Fruit fly (Drosophila melanogaster) whole organism, embryonic: Measurements from ENCODE around the gene CG32568.

Experiments used
- Asciz ChIP-seq: fragments of 200-800 bp; sonication (Bioruptor generic); optimal IDR thresholded peaks from 2 replicates; lab custom pipeline; 2017; ENCODE audit warnings: missing biosample characterization, mild to moderate bottlenecking, missing genetic modification characterization, missing genetic modification reagents
- Awh ChIP-seq: fragments of 200-800 bp; sonication (Bioruptor generic); IDR thresholded peaks from 2 replicates; pipeline ENCODE4, ENCODE4 v1.3.6; 2022; ENCODE audit warnings: missing biosample characterization, missing genetic modification characterization
- CG10274 ChIP-seq: fragments of 200-800 bp; sonication (Bioruptor generic); optimal IDR thresholded peaks from 3 replicates; lab custom pipeline; 2017; ENCODE audit warnings: missing biosample characterization, mild to moderate bottlenecking, missing genetic modification characterization
- CG11093 ChIP-seq: fragments of 200-800 bp; sonication (Bioruptor generic); IDR thresholded peaks from 3 replicates; pipeline ENCODE4 v1.3.6; 2022; ENCODE audit warnings: missing biosample characterization, missing genetic modification characterization
- CG11398 ChIP-seq: fragments of 200-800 bp; sonication (Bioruptor generic); optimal IDR thresholded peaks from 2 replicates; lab custom pipeline; 2016; ENCODE audit warnings: missing biosample characterization, missing genetic modification characterization
- CG12071 ChIP-seq: fragments of 200-800 bp; sonication (Bioruptor generic); optimal IDR thresholded peaks from 3 replicates; lab custom pipeline; 2018; ENCODE audit warnings: missing biosample characterization, mild to moderate bottlenecking, missing genetic modification characterization
- CG13424 ChIP-seq: fragments of 200-800 bp; sonication (Bioruptor generic); optimal IDR thresholded peaks from 2 replicates; lab custom pipeline; 2019; ENCODE audit warnings: missing biosample characterization, mild to moderate bottlenecking, missing genetic modification characterization, moderate library complexity
- CG13894 ChIP-seq: fragments of 200-800 bp; sonication (Bioruptor generic); optimal IDR thresholded peaks from 3 replicates; lab custom pipeline; 2018; ENCODE audit warnings: missing biosample characterization, mild to moderate bottlenecking, missing genetic modification characterization, moderate library complexity
- CG1647 ChIP-seq: fragments of 200-800 bp; sonication (Bioruptor generic); optimal IDR thresholded peaks from 3 replicates; lab custom pipeline; 2016; ENCODE audit warnings: missing biosample characterization, missing genetic modification characterization
- CG4328 ChIP-seq: fragments of 200-800 bp; sonication (Bioruptor generic); optimal IDR thresholded peaks from 3 replicates; lab custom pipeline; 2017; ENCODE audit warnings: missing biosample characterization, missing genetic modification reagents, missing genetic modification characterization
- CG43689 ChIP-seq: fragments of 200-800 bp; sonication (Bioruptor generic); IDR thresholded peaks from 2 replicates; pipeline ENCODE4 v1.3.6; 2022; ENCODE audit warnings: missing biosample characterization, missing genetic modification characterization
- CG5180 ChIP-seq: fragments of 200-800 bp; sonication (Bioruptor generic); optimal IDR thresholded peaks from 3 replicates; lab custom pipeline; 2017; ENCODE audit warnings: missing biosample characterization, missing genetic modification characterization, mild to moderate bottlenecking, moderate library complexity, missing genetic modification reagents
- CG7372 ChIP-seq: fragments of 200-800 bp; sonication (Bioruptor generic); IDR thresholded peaks from 2 replicates; pipeline ENCODE4 v1.3.6; 2022; ENCODE audit warnings: missing biosample characterization, missing genetic modification characterization
- CG8478 ChIP-seq: fragments of >200 bp; optimal IDR thresholded peaks from 2 replicates; lab custom pipeline; 2018
- CoRest ChIP-seq: fragments of 200-800 bp; sonication (Bioruptor generic); optimal IDR thresholded peaks from 3 replicates; lab custom pipeline; 2018; ENCODE audit warnings: missing biosample characterization, mild to moderate bottlenecking, missing genetic modification characterization, moderate library complexity
- D19B ChIP-seq: fragments of 200-800 bp; sonication (Bioruptor generic); optimal IDR thresholded peaks from 2 replicates; lab custom pipeline; 2017; ENCODE audit warnings: missing biosample characterization, mild to moderate bottlenecking, missing genetic modification characterization
- Drgx ChIP-seq: fragments of 200-800 bp; sonication (Bioruptor generic); IDR thresholded peaks from 2 replicates; pipeline ENCODE4 v1.3.6; 2022; ENCODE audit warnings: missing biosample characterization, missing genetic modification characterization
- Ets65A ChIP-seq: fragments of 200-800 bp; sonication (Bioruptor generic); peaks from one replicate; lab custom pipeline; 2016; ENCODE audit warnings: missing biosample characterization, missing genetic modification characterization
- HLH3B ChIP-seq: fragments of 200-800 bp; sonication (Bioruptor generic); IDR thresholded peaks from 2 replicates; pipeline ENCODE4 v1.3.6; 2022; ENCODE audit warnings: missing biosample characterization, missing genetic modification characterization
- Hey ChIP-seq: fragments of 200-800 bp; sonication (Bioruptor generic); optimal IDR thresholded peaks from 3 replicates; lab custom pipeline; 2018; ENCODE audit warnings: missing biosample characterization, mild to moderate bottlenecking, missing genetic modification characterization
- Hr3 ChIP-seq: fragments of 200-800 bp; sonication (Bioruptor generic); optimal IDR thresholded peaks from 3 replicates; lab custom pipeline; 2016; ENCODE audit warnings: missing biosample characterization, missing genetic modification characterization
- Hr78 ChIP-seq, 2 experiments: fragments of 200-800 bp in 1 of 2; fragments of >200 bp in 1 of 2; sonication (Bioruptor generic) in 1 of 2; optimal IDR thresholded peaks; 2 replicates each; lab custom pipeline; 2017 to 2019; ENCODE audit warnings: missing biosample characterization in 2 of 2, missing genetic modification characterization in 2 of 2, mild to moderate bottlenecking in 1 of 2, moderate library complexity in 1 of 2
- Myb ChIP-seq: fragments of 200-800 bp; sonication (Bioruptor generic); optimal IDR thresholded peaks from 2 replicates; lab custom pipeline; 2016; ENCODE audit warnings: missing biosample characterization, missing genetic modification characterization
- Optix ChIP-seq: fragments of 200-800 bp; sonication (Bioruptor generic); IDR thresholded peaks from 3 replicates; pipeline ENCODE4 v1.3.6; 2022; ENCODE audit warnings: missing biosample characterization, missing genetic modification characterization
- Scr ChIP-seq: fragments of 200-800 bp; sonication (Bioruptor generic); IDR thresholded peaks from 2 replicates; pipeline ENCODE4 v1.3.6; 2022; ENCODE audit warnings: missing biosample characterization, missing genetic modification characterization; ENCODE audit not compliant: partially characterized antibody
- abd-A ChIP-seq: fragments of 200-800 bp; sonication (Bioruptor generic); optimal IDR thresholded peaks from 3 replicates; lab custom pipeline; 2019; ENCODE audit warnings: missing biosample characterization, mild to moderate bottlenecking, missing genetic modification characterization, moderate library complexity
- cwo ChIP-seq: fragments of 200-800 bp; sonication (Bioruptor generic); optimal IDR thresholded peaks from 3 replicates; lab custom pipeline; 2017; ENCODE audit warnings: missing biosample characterization, missing genetic modification characterization, mild to moderate bottlenecking, moderate library complexity, missing genetic modification reagents
- dimm ChIP-seq: fragments of 200-800 bp; sonication (Bioruptor generic); IDR thresholded peaks from 2 replicates; pipeline ENCODE4 v1.3.6; 2022; ENCODE audit warnings: missing biosample characterization, missing genetic modification characterization
- dmrt11E ChIP-seq: fragments of 200-800 bp; sonication (Bioruptor generic); optimal IDR thresholded peaks from 3 replicates; lab custom pipeline; 2018; ENCODE audit warnings: missing biosample characterization, mild to moderate bottlenecking, missing genetic modification characterization, moderate library complexity
- ewg ChIP-seq: fragments of 200-800 bp; sonication (Bioruptor generic); optimal IDR thresholded peaks from 3 replicates; lab custom pipeline; 2017; ENCODE audit warnings: mild to moderate bottlenecking, missing biosample characterization, missing genetic modification reagents, missing genetic modification characterization
- grn ChIP-seq: fragments of 200-800 bp; sonication (Bioruptor generic); optimal IDR thresholded peaks from 3 replicates; lab custom pipeline; 2017; ENCODE audit warnings: missing biosample characterization, missing genetic modification characterization
- inv ChIP-seq: fragments of 200-800 bp; sonication (Bioruptor generic); IDR thresholded peaks from 2 replicates; pipeline ENCODE4 v1.3.6; 2022; ENCODE audit warnings: missing biosample characterization, missing genetic modification characterization; ENCODE audit not compliant: partially characterized antibody
- maf-S ChIP-seq: fragments of 200-800 bp; sonication (Bioruptor generic); optimal IDR thresholded peaks from 2 replicates; lab custom pipeline; 2016; ENCODE audit warnings: missing biosample characterization, missing genetic modification characterization
- pb ChIP-seq: fragments of 200-800 bp; sonication (Bioruptor generic); optimal IDR thresholded peaks from 3 replicates; lab custom pipeline; 2016; ENCODE audit warnings: missing biosample characterization, missing genetic modification characterization
- pnt ChIP-seq: fragments of 200-800 bp; sonication (Bioruptor generic); optimal IDR thresholded peaks from 3 replicates; lab custom pipeline; 2016; ENCODE audit warnings: missing biosample characterization, missing genetic modification characterization
- pzg ChIP-seq: fragments of 200-800 bp; sonication (Bioruptor generic); optimal IDR thresholded peaks from 3 replicates; lab custom pipeline; 2018; ENCODE audit warnings: missing biosample characterization, mild to moderate bottlenecking, missing genetic modification characterization, moderate library complexity
- row ChIP-seq: fragments of 200-800 bp; sonication (Bioruptor generic); IDR thresholded peaks from 3 replicates; pipeline ENCODE4 v1.3.6; 2022; ENCODE audit warnings: missing biosample characterization, missing genetic modification characterization
- salm ChIP-seq: fragments of 200-800 bp; sonication (Bioruptor generic); optimal IDR thresholded peaks from 2 replicates; lab custom pipeline; 2018; ENCODE audit warnings: missing biosample characterization, mild to moderate bottlenecking, missing genetic modification characterization
- sens ChIP-seq: fragments of 200-800 bp; sonication (Bioruptor generic); peaks from one replicate; lab custom pipeline; 2016; ENCODE audit warnings: missing biosample characterization, missing genetic modification characterization
- ssp ChIP-seq: fragments of 200-800 bp; sonication (Bioruptor generic); IDR thresholded peaks from 2 replicates; pipeline ENCODE4 v1.3.6; 2022; ENCODE audit warnings: missing biosample characterization, missing genetic modification characterization

The CG32568 gene

DNA sequence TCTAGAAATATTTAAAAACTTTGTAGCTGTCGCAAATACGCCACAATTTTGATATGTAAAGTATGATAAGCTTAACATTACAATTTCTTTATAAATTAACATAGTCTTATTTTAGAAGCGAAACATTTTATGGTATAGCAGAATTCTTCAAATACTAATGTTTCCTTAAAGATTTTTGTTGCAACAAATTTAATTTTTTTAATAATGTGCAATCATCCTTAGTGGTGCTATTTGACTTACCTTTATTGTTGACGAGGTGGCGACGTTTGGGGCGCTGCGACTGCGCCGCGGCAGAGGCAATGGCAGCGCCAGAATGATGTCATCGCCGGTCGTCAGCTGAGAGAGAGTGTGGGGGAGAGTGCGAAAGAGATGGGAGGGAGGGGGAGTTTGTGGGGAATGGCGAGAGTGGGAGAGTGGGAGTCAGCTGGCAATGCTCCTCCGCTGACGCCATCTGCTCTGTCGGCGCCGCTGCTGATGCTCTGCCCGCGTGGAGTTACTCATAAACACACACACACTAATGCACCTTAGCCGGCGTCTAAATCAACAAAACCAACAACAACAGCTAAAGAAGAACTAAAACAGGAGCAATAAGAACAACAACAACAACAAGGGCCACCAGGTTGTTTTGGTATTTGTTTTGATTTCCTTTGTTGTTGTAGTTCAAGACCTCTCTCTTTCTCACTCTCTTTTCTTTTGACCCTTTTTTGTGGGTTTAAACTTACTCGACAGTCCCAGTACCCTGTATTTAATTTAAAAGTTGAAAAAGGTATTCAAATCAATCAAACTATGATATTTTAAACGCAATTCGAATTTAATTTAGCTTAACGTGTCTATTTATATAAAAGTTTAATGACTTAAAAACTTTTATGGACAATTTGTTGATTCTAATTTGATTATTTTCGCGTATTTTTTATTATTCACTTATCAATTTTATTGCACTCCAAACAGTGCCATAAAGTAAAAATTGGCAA lies 17.2 kb upstream of the CG32568 start (continued):
- TF ChIP-seq HLH3B (GFP tag; lab: Robert Waterston, UW) (peak; percentile 54), Hr3 (GFP tag; lab: Kevin White, UChicago) (peak; percentile 70), CG5180 (GFP tag; lab: Kevin White, UChicago) (peak; percentile 50)

DNA sequence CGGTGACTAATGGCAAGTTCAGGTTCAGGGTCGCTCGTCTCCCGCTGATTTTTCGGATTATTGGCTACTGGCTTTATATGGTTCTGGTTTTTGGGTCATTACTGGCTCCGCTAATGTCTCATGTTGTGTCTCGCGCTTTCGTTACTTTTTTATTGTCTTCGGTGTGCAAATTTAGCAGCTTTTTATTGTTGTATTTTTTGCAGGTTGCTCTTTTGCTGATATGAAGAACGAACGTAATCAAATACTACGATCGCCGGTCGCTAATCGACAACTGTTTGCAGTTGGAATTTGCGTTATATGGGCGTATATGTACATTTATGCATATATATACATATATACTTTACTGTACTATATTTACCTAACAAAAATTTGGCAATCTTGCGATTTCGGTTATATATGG lies 16.2 kb upstream of the CG32568 start:
- no peak for TF ChIP-seq row (GFP tag; lab: Robert Waterston, UW)
- TF ChIP-seq D19B = no peak
- TF ChIP-seq CG11398 (GFP tag; lab: Kevin White, UChicago) = no peak
- TF ChIP-seq dmrt11E (tag; lab: Kevin White, UChicago) = no peak
- no peak for TF ChIP-seq inv (GFP tag; lab: Robert Waterston, UW)
- TF ChIP-seq Optix (GFP tag; lab: Robert Waterston, UW) = no peak
- TF ChIP-seq CG8478 (lab: Kevin White, UChicago) = no peak
- TF ChIP-seq pb (GFP tag; lab: Kevin White, UChicago) = no peak
- TF ChIP-seq pzg = no peak
- no peak for TF ChIP-seq CG4328 (GFP tag; lab: Kevin White, UChicago)
- TF ChIP-seq ewg = no peak
- TF ChIP-seq ssp (GFP tag; lab: Robert Waterston, UW) = no peak
- no peak for TF ChIP-seq dimm

dm6 chrX:16730791-16731190 lies 9.9 kb upstream of the CG32568 start, which contains the start of gene TwdlX:
Gene TwdlX, plus strand, starts transcription at chrX:16731091.
- no peak for TF ChIP-seq CG43689 (GFP tag; lab: Robert Waterston, UW)
- no peak for TF ChIP-seq maf-S (GFP tag; lab: Kevin White, UChicago)
- TF ChIP-seq Asciz = no peak

DNA sequence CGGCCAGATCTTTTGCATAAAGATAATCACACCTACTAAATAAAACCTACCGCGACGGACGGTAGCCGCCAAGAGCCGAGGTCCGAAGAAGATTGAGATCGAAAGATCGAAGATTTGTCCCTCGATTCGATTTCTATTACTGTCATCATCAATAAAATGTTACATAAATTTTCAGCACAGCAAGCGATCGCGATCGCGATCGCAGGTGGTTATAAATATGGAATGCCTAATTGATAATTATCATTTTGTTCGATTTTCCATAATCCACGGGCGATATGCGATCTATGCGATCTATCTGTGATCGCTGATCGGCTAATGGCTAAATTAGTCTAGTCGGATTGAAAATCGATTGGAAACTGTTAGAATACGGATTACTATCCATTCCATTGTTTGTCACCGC lies 7.5 kb upstream of the CG32568 start:
- no peak for TF ChIP-seq Hey (tag; lab: Kevin White, UChicago)
- TF ChIP-seq cwo (GFP tag; lab: Kevin White, UChicago) = no peak
- no peak for TF ChIP-seq CG1647 (GFP tag; lab: Kevin White, UChicago)
- TF ChIP-seq Drgx (GFP tag; lab: Robert Waterston, UW) = no peak
- no peak for TF ChIP-seq CG7372 (GFP tag; lab: Robert Waterston, UW)
- TF ChIP-seq abd-A = peak; percentile 57
- TF ChIP-seq CG10274 = no peak
- TF ChIP-seq CG12071 (GFP tag; lab: Kevin White, UChicago) = no peak
- no peak for TF ChIP-seq CG13424 (tag; lab: Kevin White, UChicago)
- no peak for TF ChIP-seq Myb (GFP tag; lab: Kevin White, UChicago)
- TF ChIP-seq sens (GFP tag; lab: Kevin White, UChicago) = peak; percentile 3
- TF ChIP-seq Hr78 (GFP tag; optimal IDR thresholded peaks at IDR 0.05; lab: Kevin White, UChicago) = no peak
- TF ChIP-seq Awh (GFP tag; lab: Robert Waterston, UW) = peak; percentile 45; the same call in 1 of the 2 replicates
- TF ChIP-seq pnt (GFP tag; lab: Kevin White, UChicago) = no peak
- no peak for TF ChIP-seq Scr
- no peak for TF ChIP-seq CoRest (tag; lab: Kevin White, UChicago)
- TF ChIP-seq CG13894 (tag; lab: Kevin White, UChicago) = peak; percentile 87
- peak; percentile 71 for TF ChIP-seq grn (GFP tag; lab: Kevin White, UChicago)
- no peak for TF ChIP-seq CG11093 (GFP tag; lab: Robert Waterston, UW)
- TF ChIP-seq Ets65A (GFP tag; lab: Kevin White, UChicago) = peak; percentile 34
- TF ChIP-seq salm = no peak
- TF ChIP-seq, all 482 proteins: peak for 6
